Worm (Caenorhabditis elegans): ENCODE measurements around the gene try-10.

ce11 chrV:12988256-12988655, 24.8 kb downstream of the try-10 start, which contains the start of gene F15B9.8:
- TF ChIP-seq ama-1 (optimal IDR thresholded peaks at IDR 0.05) (no peak), ama-1 (GFP tag; optimal IDR thresholded peaks at IDR 0.05) (no peak), snpc-1.3 (tag; optimal IDR thresholded peaks at IDR 0.05; ENCODE audit: insufficient read depth) (no peak), lin-40 (tag; optimal IDR thresholded peaks at IDR 0.05) (no peak), ets-4 (GFP tag; optimal IDR thresholded peaks at IDR 0.05) (no peak), attf-6 (GFP tag; IDR thresholded peaks at IDR 0.05) (no peak), snpc-4 (GFP tag; optimal IDR thresholded peaks at IDR 0.05) (no peak), snpc-4 (tag; optimal IDR thresholded peaks at IDR 0.05) (no peak), dpl-1 (GFP tag; optimal IDR thresholded peaks at IDR 0.05) (no peak)

All from whole organism, young adult.